Worm (Caenorhabditis elegans) whole organism, L3 larva: ENCODE data around the gene F46C5.9.

Experiments
- ZK546.5 ChIP-seq: sonication (generic microtip); optimal IDR thresholded peaks from 2 replicates; lab custom pipeline; 2017; ENCODE audit warnings: missing biosample characterization, missing genetic modification characterization
- aly-2 ChIP-seq: fragments of 150-350 bp; optimal IDR thresholded peaks from 2 replicates; lab custom pipeline; 2014; ENCODE audit warnings: missing biosample characterization, missing genetic modification characterization
- ceh-16 ChIP-seq: sonication (generic microtip); optimal IDR thresholded peaks from 2 replicates; lab custom pipeline; 2017; ENCODE audit warnings: missing biosample characterization, missing genetic modification characterization
- ceh-82 ChIP-seq: fragments of 150-350 bp; optimal IDR thresholded peaks from 2 replicates; lab custom pipeline; 2014; ENCODE audit warnings: missing biosample characterization, missing genetic modification characterization
- ceh-9 ChIP-seq: sonication (generic microtip); optimal IDR thresholded peaks from 2 replicates; lab custom pipeline; 2018; ENCODE audit warnings: missing biosample characterization, missing genetic modification characterization
- daf-12 ChIP-seq: fragments of 150-350 bp; optimal IDR thresholded peaks from 2 replicates; lab custom pipeline; 2014; ENCODE audit warnings: missing biosample characterization, missing genetic modification reagents, missing genetic modification characterization
- egl-27 ChIP-seq: sonication (generic microtip); optimal IDR thresholded peaks from 4 replicates; lab custom pipeline; 2017; ENCODE audit warnings: missing biosample characterization, missing genetic modification reagents, missing genetic modification characterization
- elt-2 ChIP-seq: sonication (generic microtip); optimal IDR thresholded peaks from 2 replicates; lab custom pipeline; 2016; ENCODE audit warnings: missing genetic modification reagents, mild to moderate bottlenecking, missing genetic modification characterization, missing compliant biosample characterization
- eor-1 ChIP-seq, 2 experiments: fragments of 150-350 bp; optimal IDR thresholded peaks; 2 replicates each; lab custom pipeline; 2014 to 2018; ENCODE audit warnings: missing biosample characterization in 2 of 2, missing genetic modification characterization in 2 of 2
- fkh-10 ChIP-seq: sonication (generic microtip); optimal IDR thresholded peaks from 2 replicates; lab custom pipeline; 2017; ENCODE audit warnings: missing biosample characterization, missing genetic modification reagents, missing genetic modification characterization
- fkh-2 ChIP-seq: fragments of 150-350 bp; optimal IDR thresholded peaks from 2 replicates; lab custom pipeline; 2014; ENCODE audit warnings: missing biosample characterization, missing genetic modification reagents, missing genetic modification characterization
- fos-1 ChIP-seq: fragments of 150-350 bp; optimal IDR thresholded peaks from 2 replicates; lab custom pipeline; 2014; ENCODE audit warnings: missing biosample characterization, missing genetic modification characterization
- hmg-11 ChIP-seq: sonication (generic microtip); optimal IDR thresholded peaks from 2 replicates; lab custom pipeline; 2016; ENCODE audit warnings: missing genetic modification characterization, missing compliant biosample characterization
- jun-1 ChIP-seq: fragments of 150-350 bp; optimal IDR thresholded peaks from 2 replicates; lab custom pipeline; 2014; ENCODE audit warnings: missing biosample characterization, missing genetic modification reagents, missing genetic modification characterization
- lin-39 ChIP-seq: fragments of 150-350 bp; optimal IDR thresholded peaks from 2 replicates; lab custom pipeline; 2018; ENCODE audit warnings: missing biosample characterization, missing genetic modification reagents, missing genetic modification characterization
- mdl-1 ChIP-seq: fragments of 150-350 bp; optimal IDR thresholded peaks from 2 replicates; lab custom pipeline; 2014; ENCODE audit warnings: missing biosample characterization, missing genetic modification characterization
- mml-1 ChIP-seq: fragments of 150-350 bp; sonication (generic microtip); optimal IDR thresholded peaks from 3 replicates; lab custom pipeline; 2014; ENCODE audit warnings: missing biosample characterization, missing genetic modification characterization
- nfya-1 ChIP-seq: sonication (generic microtip); optimal IDR thresholded peaks from 2 replicates; lab custom pipeline; 2017; ENCODE audit warnings: missing genetic modification characterization, mild to moderate bottlenecking, missing compliant biosample characterization, antibody characterized with exemption, moderate library complexity; ENCODE audit not compliant: insufficient read depth
- nhr-11 ChIP-seq: fragments of 150-350 bp; optimal IDR thresholded peaks from 2 replicates; lab custom pipeline; 2014; ENCODE audit warnings: missing biosample characterization, missing genetic modification characterization
- nhr-12 ChIP-seq: fragments of 150-350 bp; optimal IDR thresholded peaks from 2 replicates; lab custom pipeline; 2014; ENCODE audit warnings: missing biosample characterization, missing genetic modification characterization
- nhr-23 ChIP-seq: fragments of 150-350 bp; optimal IDR thresholded peaks from 2 replicates; lab custom pipeline; 2014; ENCODE audit warnings: missing biosample characterization, missing genetic modification reagents, missing genetic modification characterization
- nhr-237 ChIP-seq: fragments of 150-350 bp; optimal IDR thresholded peaks from 2 replicates; lab custom pipeline; 2014; ENCODE audit warnings: missing biosample characterization, missing genetic modification characterization
- nhr-25 ChIP-seq: sonication (generic microtip); optimal IDR thresholded peaks from 2 replicates; lab custom pipeline; 2017; ENCODE audit warnings: missing biosample characterization, missing genetic modification characterization
- nhr-28 ChIP-seq: fragments of 150-350 bp; optimal IDR thresholded peaks from 2 replicates; lab custom pipeline; 2014; ENCODE audit warnings: missing biosample characterization, missing genetic modification characterization
- nhr-43 ChIP-seq: sonication (generic microtip); optimal IDR thresholded peaks from 2 replicates; lab custom pipeline; 2016; ENCODE audit warnings: mild to moderate bottlenecking, missing genetic modification characterization, missing compliant biosample characterization; ENCODE audit not compliant: poor library complexity, severe bottlenecking
- nhr-67 ChIP-seq: fragments of 150-350 bp; optimal IDR thresholded peaks from 2 replicates; lab custom pipeline; 2014; ENCODE audit warnings: missing biosample characterization, missing genetic modification characterization
- pha-4 ChIP-seq: fragments of 150-350 bp; optimal IDR thresholded peaks from 2 replicates; lab custom pipeline; 2014; ENCODE audit warnings: missing biosample characterization, missing genetic modification reagents, missing genetic modification characterization
- unc-62 ChIP-seq: fragments of 150-350 bp; sonication (generic microtip); optimal IDR thresholded peaks from 4 replicates; lab custom pipeline; 2014; ENCODE audit warnings: missing biosample characterization, missing genetic modification reagents, missing genetic modification characterization
- zag-1 ChIP-seq: fragments of 150-350 bp; optimal IDR thresholded peaks from 2 replicates; lab custom pipeline; 2014; ENCODE audit warnings: missing biosample characterization, missing genetic modification characterization
- ztf-11 ChIP-seq: fragments of 150-350 bp; optimal IDR thresholded peaks from 2 replicates; lab custom pipeline; 2014; ENCODE audit warnings: missing biosample characterization, missing genetic modification characterization

Gene F46C5.9

DNA sequence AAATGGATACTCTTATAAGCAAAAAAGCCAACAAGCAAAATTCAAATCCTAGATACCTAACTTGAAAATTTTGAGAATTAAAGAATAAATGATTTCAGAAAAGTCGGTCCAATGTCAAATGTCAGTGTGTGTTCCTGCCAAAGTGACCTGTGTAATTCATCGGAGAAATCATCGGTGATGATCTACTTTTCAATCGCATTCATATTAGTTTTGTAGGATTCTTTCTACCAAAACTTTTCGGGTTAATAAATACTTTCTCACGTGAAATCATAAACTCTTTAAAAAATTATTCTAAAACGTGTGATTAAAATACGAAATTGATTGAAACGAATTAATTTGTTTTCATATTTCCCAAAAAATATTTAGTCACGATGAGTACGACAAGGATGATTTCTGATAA, 28.5 kb upstream of the F46C5.9 start, which contains the start of gene F46C5.7:
F46C5.7 (plus strand) TSS at position 301 of the 400 bp plus-strand sequence.
- TF ChIP-seq nhr-237 (no peak), ceh-9 (tag; lab: Kevin White, UChicago) (no peak)

DNA sequence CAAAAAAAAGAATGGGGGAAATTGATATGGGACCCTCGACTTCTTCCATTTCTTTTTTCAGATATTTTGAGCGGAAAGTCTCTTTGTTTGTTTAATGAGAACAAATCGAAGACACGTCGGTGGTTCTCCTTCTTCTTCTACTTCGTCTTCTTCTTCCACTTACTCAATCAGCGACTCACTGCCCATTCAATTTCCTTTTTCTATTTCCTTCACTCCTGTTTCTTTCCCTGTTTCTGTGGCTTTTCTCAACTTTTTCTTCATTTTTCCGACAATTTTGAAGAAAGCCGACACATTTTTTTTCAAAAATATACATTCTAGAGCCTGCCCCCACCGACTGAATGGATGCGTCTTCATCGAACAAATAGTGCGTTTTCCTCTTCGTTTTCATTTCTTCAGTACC, 25.3 kb upstream of the F46C5.9 start, which contains the start of gene F46C5.4:
F46C5.4 (plus strand) TSS at position 222 of the 400 bp plus-strand sequence.
- peak; percentile 69 for TF ChIP-seq fkh-10 (GFP tag; lab: Kevin White, UChicago)
- no peak for TF ChIP-seq mml-1 (tag; lab: Kevin White, UChicago)

DNA sequence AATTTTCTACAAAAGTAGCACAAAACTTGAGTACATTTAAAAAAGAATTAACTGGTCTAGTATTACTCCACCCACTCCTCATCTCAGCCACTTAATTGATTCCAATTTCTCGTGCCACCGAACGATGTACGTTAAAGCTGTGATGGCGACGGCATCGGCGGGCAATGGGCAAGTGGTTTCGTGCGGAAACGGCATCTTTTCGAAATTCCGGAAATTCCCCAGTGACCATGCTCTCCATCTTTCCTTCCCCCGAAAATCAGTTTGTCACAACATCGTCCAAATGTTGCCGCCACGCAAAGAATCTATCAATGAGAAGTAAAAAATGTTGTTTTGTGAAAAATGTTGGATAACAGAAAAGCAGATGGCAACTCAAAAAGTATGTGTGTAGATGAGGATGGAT, 22.4 kb upstream of the F46C5.9 start:
- TF ChIP-seq nfya-1 (no peak), unc-62 (GFP tag; lab: Kevin White, UChicago) (no peak), lin-39 (peak; percentile 16), jun-1 (tag; lab: Kevin White, UChicago) (no peak), mml-1 (tag; lab: Kevin White, UChicago) (no peak)

DNA sequence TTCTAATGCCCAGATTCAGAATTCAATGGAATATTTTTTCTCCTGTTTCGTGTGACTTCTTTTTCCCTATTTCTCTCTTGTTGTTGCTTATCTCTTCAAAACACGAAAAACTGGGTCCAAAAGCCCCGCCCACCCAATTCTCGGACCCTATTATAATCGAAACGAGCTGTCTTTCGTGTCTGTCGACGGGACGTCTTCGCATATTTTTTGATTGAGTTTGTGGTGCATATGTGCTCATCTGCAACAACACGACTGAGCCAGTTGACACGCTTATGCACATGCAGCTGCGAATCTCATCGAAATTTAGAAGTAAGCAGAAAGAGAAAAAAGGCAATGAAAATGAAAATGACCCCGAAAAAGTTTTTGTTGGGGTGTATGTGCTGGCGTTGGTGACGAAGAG, 20.4 kb upstream of the F46C5.9 start:
- TF ChIP-seq ZK546.5 (tag; lab: Kevin White, UChicago) (no peak), ztf-11 (no peak), eor-1 (tag; optimal IDR thresholded peaks at IDR 0.05; lab: Kevin White, UChicago) (no peak), hmg-11 (tag; lab: Kevin White, UChicago) (no peak), egl-27 (tag; lab: Kevin White, UChicago) (no peak)

DNA sequence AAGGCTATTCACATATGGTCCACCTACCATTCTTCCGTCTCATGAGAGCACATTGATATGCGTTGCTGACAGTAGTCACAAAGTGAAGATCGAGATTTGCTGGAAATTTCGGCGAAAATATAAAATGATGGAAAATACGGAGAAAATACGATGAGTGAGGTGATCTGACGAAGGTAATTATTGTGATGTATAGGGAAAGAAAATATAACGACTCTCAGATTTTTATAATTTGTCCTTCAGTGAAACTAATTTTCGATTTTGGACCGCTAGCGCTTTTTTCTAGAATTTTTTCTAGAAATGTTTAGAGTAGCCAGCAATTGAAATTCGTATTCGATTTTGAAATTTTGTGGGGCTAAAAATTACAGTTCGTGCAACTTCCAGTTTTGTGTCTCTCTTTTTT, 18.7 kb upstream of the F46C5.9 start, which contains the start of gene F46C5.2:
F46C5.2 (minus strand) TSS at position 101 of the 400 bp plus-strand sequence.
- TF ChIP-seq ceh-9 (tag; lab: Kevin White, UChicago) (no peak), ztf-11 (no peak), mml-1 (tag; lab: Kevin White, UChicago) (no peak), ceh-16 (tag; lab: Kevin White, UChicago) (no peak), unc-62 (GFP tag; lab: Kevin White, UChicago) (no peak), egl-27 (tag; lab: Kevin White, UChicago) (no peak), nfya-1 (no peak), fkh-2 (tag; lab: Kevin White, UChicago) (no peak), fos-1 (tag; lab: Kevin White, UChicago) (no peak), mdl-1 (tag; lab: Kevin White, UChicago) (no peak), nhr-11 (tag; lab: Kevin White, UChicago) (no peak), aly-2 (no peak), lin-39 (no peak), nhr-25 (no peak), nhr-12 (tag; lab: Kevin White, UChicago) (no peak), daf-12 (tag; lab: Kevin White, UChicago) (no peak), zag-1 (tag; lab: Kevin White, UChicago) (no peak), nhr-23 (tag; lab: Kevin White, UChicago) (no peak), nhr-28 (no peak), eor-1 (tag; optimal IDR thresholded peaks at IDR 0.05; lab: Kevin White, UChicago) (no peak)

DNA sequence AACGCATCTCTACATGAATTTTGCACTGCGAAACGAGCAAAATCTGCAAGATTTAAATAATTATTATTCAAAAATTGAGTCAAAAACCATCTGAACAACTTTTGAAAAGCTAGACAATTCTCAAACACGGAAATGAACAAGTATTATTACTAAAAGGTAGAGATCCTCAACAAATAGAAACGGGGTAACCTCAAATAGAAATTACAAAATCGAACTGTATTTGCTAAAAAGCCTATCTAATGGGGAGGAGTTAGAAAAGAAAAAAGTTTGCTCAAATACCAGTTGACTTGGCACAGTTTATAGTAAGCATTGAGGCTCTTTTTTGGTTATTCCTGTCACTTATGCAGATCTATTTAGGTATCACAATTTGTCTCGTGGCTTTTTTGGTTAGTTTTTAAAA, 15.2 kb upstream of the F46C5.9 start, which contains the start of gene nas-25:
nas-25 (plus strand) TSS at position 301 of the 400 bp plus-strand sequence.
- TF ChIP-seq nhr-43 (tag; lab: Kevin White, UChicago) (no peak), daf-12 (tag; lab: Kevin White, UChicago) (no peak), lin-39 (no peak), fos-1 (tag; lab: Kevin White, UChicago) (no peak), elt-2 (tag; lab: Kevin White, UChicago) (no peak), zag-1 (tag; lab: Kevin White, UChicago) (no peak), pha-4 (tag; lab: Kevin White, UChicago) (no peak), hmg-11 (tag; lab: Kevin White, UChicago) (no peak), ceh-82 (tag; lab: Kevin White, UChicago) (no peak), jun-1 (tag; lab: Kevin White, UChicago) (no peak), fkh-10 (GFP tag; lab: Kevin White, UChicago) (no peak), nhr-67 (tag; lab: Kevin White, UChicago) (no peak)
